Fruit fly (Drosophila melanogaster): ENCODE data around the gene CG11586.

CG11586 gene

dm6 chr3L:4230357-4230901 lies 31.8 kb downstream of the CG11586 start (continued):
- peak; percentile 82 for TF ChIP-seq CG6654 (GFP tag; optimal IDR thresholded peaks at IDR 0.05)
- TF ChIP-seq HmgD (GFP tag; optimal IDR thresholded peaks at IDR 0.05), result peak; percentile 84
- TF ChIP-seq Trl (optimal IDR thresholded peaks at IDR 0.05), result no peak
- TF ChIP-seq Trl (GFP tag; optimal IDR thresholded peaks at IDR 0.05), result peak; percentile 92
- peak; percentile 72 for TF ChIP-seq CG3838 (GFP tag; optimal IDR thresholded peaks at IDR 0.05)
- no peak for TF ChIP-seq toy (GFP tag; IDR thresholded peaks at IDR 0.05)
- peak; percentile 54 for TF ChIP-seq fd3F (GFP tag; optimal IDR thresholded peaks at IDR 0.05)
- peak in 1 of 3 experiments; percentile 99 for TF ChIP-seq lola (GFP tag; optimal IDR thresholded peaks at IDR 0.05)
- TF ChIP-seq Bteb2 (GFP tag; optimal IDR thresholded peaks at IDR 0.05), result peak; percentile 81
- peak; percentile 90 for TF ChIP-seq ewg (GFP tag; optimal IDR thresholded peaks at IDR 0.05)
- TF ChIP-seq Hsf (GFP tag; optimal IDR thresholded peaks at IDR 0.05), result peak; percentile 95
- TF ChIP-seq crc (GFP tag; optimal IDR thresholded peaks at IDR 0.05), result peak; percentile 84
- peak; percentile 76; the same call in 2 of the 3 replicates for TF ChIP-seq CG2199 (GFP tag; IDR thresholded peaks at IDR 0.05)
- peak; percentile 70 for TF ChIP-seq CG6683 (GFP tag; optimal IDR thresholded peaks at IDR 0.05)
- peak; percentile 94 for TF ChIP-seq Blimp-1 (GFP tag; optimal IDR thresholded peaks at IDR 0.05)
- no peak for TF ChIP-seq Tbp (GFP tag; optimal IDR thresholded peaks at IDR 0.05)
- TF ChIP-seq CG10274 (GFP tag; optimal IDR thresholded peaks at IDR 0.05), result peak; percentile 75
- TF ChIP-seq CG15011 (GFP tag; optimal IDR thresholded peaks at IDR 0.05), result peak; percentile 82
- TF ChIP-seq CG13624 (GFP tag; optimal IDR thresholded peaks at IDR 0.05), result peak; percentile 76
- TF ChIP-seq Atf3 (GFP tag; optimal IDR thresholded peaks at IDR 0.05), result peak; percentile 94
- TF ChIP-seq B-H2 (GFP tag; optimal IDR thresholded peaks at IDR 0.05), result no peak
- no peak for TF ChIP-seq wdn (GFP tag; IDR thresholded peaks at IDR 0.05)
- peak; percentile 92 for TF ChIP-seq CG13775 (GFP tag; optimal IDR thresholded peaks at IDR 0.05)
- peak; percentile 94 for TF ChIP-seq CG7556 (GFP tag; optimal IDR thresholded peaks at IDR 0.05)
- TF ChIP-seq gt (GFP tag; IDR thresholded peaks at IDR 0.05), result peak; percentile 84
- peak; percentile 98 for TF ChIP-seq dmrt11E (tag; optimal IDR thresholded peaks at IDR 0.05)
- no peak; the same call in 1 of the 2 replicates for TF ChIP-seq Oaz (GFP tag; IDR thresholded peaks at IDR 0.05)
- TF ChIP-seq grn (GFP tag; optimal IDR thresholded peaks at IDR 0.05), result peak; percentile 49
- no peak for TF ChIP-seq CG34224 (GFP tag; IDR thresholded peaks at IDR 0.05; ENCODE audit: partially characterized antibody)
- peak; percentile 95 for TF ChIP-seq Spps (tag; optimal IDR thresholded peaks at IDR 0.05)
- TF ChIP-seq CG9609 (GFP tag; optimal IDR thresholded peaks at IDR 0.05), result peak; percentile 94
- peak; percentile 98 for TF ChIP-seq CG10979 (tag; optimal IDR thresholded peaks at IDR 0.05)
- peak; percentile 99 for TF ChIP-seq zf30C (GFP tag; optimal IDR thresholded peaks at IDR 0.05)
- TF ChIP-seq gsb-n (tag; optimal IDR thresholded peaks at IDR 0.05), result peak; percentile 96
- TF ChIP-seq CG6272 (GFP tag; IDR thresholded peaks at IDR 0.05), result peak; percentile 78
- peak; percentile 96 for TF ChIP-seq CG4820 (GFP tag; optimal IDR thresholded peaks at IDR 0.05)
- TF ChIP-seq cad (GFP tag; optimal IDR thresholded peaks at IDR 0.05), result no peak
- TF ChIP-seq Xrp1 (GFP tag; IDR thresholded peaks at IDR 0.05), result peak; percentile 97
- peak; percentile 77 for TF ChIP-seq seq (GFP tag; IDR thresholded peaks at IDR 0.05)
- peak; percentile 79 for TF ChIP-seq CG8281 (tag; optimal IDR thresholded peaks at IDR 0.05)
- peak; percentile 75 for TF ChIP-seq Nf-YA (GFP tag; IDR thresholded peaks at IDR 0.05)
- no peak for TF ChIP-seq bigmax (GFP tag; optimal IDR thresholded peaks at IDR 0.05)
- TF ChIP-seq CG6689 (GFP tag; IDR thresholded peaks at IDR 0.05), result peak; percentile 95
- peak; percentile 86 for TF ChIP-seq CG14667 (GFP tag; IDR thresholded peaks at IDR 0.05)
- TF ChIP-seq gem (tag; optimal IDR thresholded peaks at IDR 0.05), result peak; percentile 96
- TF ChIP-seq Stat92E (GFP tag; optimal IDR thresholded peaks at IDR 0.05), result peak in 1 of 3 experiments; percentile 97
- peak; percentile 90 for TF ChIP-seq dysf (GFP tag; IDR thresholded peaks at IDR 0.05)
- peak; percentile 85 for TF ChIP-seq run (tag; optimal IDR thresholded peaks at IDR 0.05)
- peak; percentile 86 for TF ChIP-seq CG15269 (tag; optimal IDR thresholded peaks at IDR 0.05)
- peak; percentile 31 for TF ChIP-seq CG6765 (GFP tag; optimal IDR thresholded peaks at IDR 0.05)

All from whole organism, embryonic.